Fruit fly (Drosophila melanogaster): ENCODE measurements around the gene Eogt.

dm6 chr2L:2427384-2428208 is 46.7 kb downstream of the Eogt start:
- no peak for TF ChIP-seq N (GFP tag; optimal IDR thresholded peaks at IDR 0.05)
- no peak for TF ChIP-seq CG32264 (GFP tag; optimal IDR thresholded peaks at IDR 0.05)
- TF ChIP-seq CrebA (GFP tag; optimal IDR thresholded peaks at IDR 0.05; ENCODE audit: borderline replicate concordance): no peak
- TF ChIP-seq HLH106 (tag; optimal IDR thresholded peaks at IDR 0.05): no peak
